Worm (Caenorhabditis elegans): ENCODE results near the gene dpff-1.
A peak's percentile ranks its signal among the peaks of the same experiment; 100 is the strongest.

Gene dpff-1

ce11 chrIII:5930659-5931058 is 24.5 kb upstream of the dpff-1 start:
- TF ChIP-seq unc-62 (GFP tag; optimal IDR thresholded peaks at IDR 0.05) (peak; percentile 27), unc-120 (tag; optimal IDR thresholded peaks at IDR 0.05; ENCODE audit: poor library complexity, severe bottlenecking) (peak; percentile 17), elt-1 (tag; optimal IDR thresholded peaks at IDR 0.05; ENCODE audit: borderline replicate concordance, insufficient read depth) (no peak), hlh-1 (tag; optimal IDR thresholded peaks at IDR 0.05) (peak; percentile 95)

- TF ChIP-seq bed-3 (GFP tag; optimal IDR thresholded peaks at IDR 0.05) = no peak
- peak; percentile 9 for TF ChIP-seq lin-13 (tag; optimal IDR thresholded peaks at IDR 0.05)
- TF ChIP-seq ceh-83 (GFP tag; optimal IDR thresholded peaks at IDR 0.05) = no peak
- TF ChIP-seq mep-1 (tag; optimal IDR thresholded peaks at IDR 0.05) = peak; percentile 4
- TF ChIP-seq sem-2 (GFP tag; optimal IDR thresholded peaks at IDR 0.05) = no peak
- peak; percentile 1 for TF ChIP-seq pha-4 (tag; optimal IDR thresholded peaks at IDR 0.05)
- peak; percentile 72 for TF ChIP-seq ces-1 (GFP tag; optimal IDR thresholded peaks at IDR 0.05)
Observed at ce11 chrIII:5925724-5926123, 19.6 kb upstream of the dpff-1 start, which contains the start of the genes dnc-2 and bcl-7. dnc-2 (minus strand) TSS chrIII:5925756. bcl-7 (plus strand) TSS chrIII:5926086.

- TF ChIP-seq snpc-4 (tag; optimal IDR thresholded peaks at IDR 0.05) (no peak), lin-32 (GFP tag; optimal IDR thresholded peaks at IDR 0.05) (no peak), nhr-2 (tag; optimal IDR thresholded peaks at IDR 0.05) (no peak), ceh-39 (tag; optimal IDR thresholded peaks at IDR 0.05) (no peak), lsy-2 (tag; optimal IDR thresholded peaks at IDR 0.05) (no peak), ces-1 (GFP tag; optimal IDR thresholded peaks at IDR 0.05) (no peak), nhr-28 (tag; optimal IDR thresholded peaks at IDR 0.05) (no peak), nhr-237 (tag; optimal IDR thresholded peaks at IDR 0.05) (no peak), nhr-76 (tag; optimal IDR thresholded peaks at IDR 0.05) (no peak), elt-1 (tag; optimal IDR thresholded peaks at IDR 0.05; ENCODE audit: borderline replicate concordance, insufficient read depth) (no peak), hlh-1 (tag; optimal IDR thresholded peaks at IDR 0.05) (no peak), bed-3 (GFP tag; optimal IDR thresholded peaks at IDR 0.05) (no peak), tbx-8 (GFP tag; optimal IDR thresholded peaks at IDR 0.05) (no peak), elt-3 (tag; optimal IDR thresholded peaks at IDR 0.05) (no peak), ceh-83 (GFP tag; optimal IDR thresholded peaks at IDR 0.05) (no peak), flh-1 (GFP tag; optimal IDR thresholded peaks at IDR 0.05) (no peak), sem-2 (GFP tag; optimal IDR thresholded peaks at IDR 0.05) (no peak)
Observed at ce11 chrIII:5922236-5922635, 16.1 kb upstream of the dpff-1 start.

DNA sequence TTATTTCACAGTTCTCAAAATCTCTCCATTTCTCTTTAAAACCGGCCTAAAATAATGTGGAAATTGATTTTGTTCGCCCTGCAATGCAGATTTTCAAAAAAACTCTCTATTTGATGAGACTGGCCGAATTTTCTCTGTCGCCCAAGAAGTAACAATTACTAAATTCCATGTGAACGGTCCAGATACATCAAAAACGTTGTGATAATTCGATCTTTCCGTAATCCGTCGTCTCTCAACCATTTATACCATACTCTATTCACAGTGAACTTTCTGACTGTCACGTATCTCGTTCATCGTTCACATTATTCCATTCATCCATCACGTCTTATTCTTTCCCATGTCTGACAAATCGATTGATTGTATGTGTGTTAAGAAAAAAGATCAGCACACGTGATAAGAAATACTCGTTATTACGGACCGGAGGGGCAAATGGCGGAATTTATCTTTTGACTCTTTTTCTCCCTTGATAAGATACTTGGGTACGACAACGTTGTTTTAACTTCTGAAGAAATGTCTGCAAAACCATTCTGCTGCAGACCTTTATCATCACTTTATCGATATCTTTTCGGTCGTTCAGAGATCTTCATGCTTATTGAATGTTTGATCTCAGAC is 15.0 kb upstream of the dpff-1 start:
- TF ChIP-seq nhr-28 (tag; optimal IDR thresholded peaks at IDR 0.05) (no peak), ham-2 (GFP tag; optimal IDR thresholded peaks at IDR 0.05) (no peak), sem-2 (GFP tag; optimal IDR thresholded peaks at IDR 0.05) (no peak), unc-120 (tag; optimal IDR thresholded peaks at IDR 0.05; ENCODE audit: poor library complexity, severe bottlenecking) (no peak), lin-13 (tag; optimal IDR thresholded peaks at IDR 0.05) (no peak), unc-62 (GFP tag; optimal IDR thresholded peaks at IDR 0.05) (no peak), drap-1 (GFP tag; optimal IDR thresholded peaks at IDR 0.05) (no peak), nhr-237 (tag; optimal IDR thresholded peaks at IDR 0.05) (no peak), nhr-2 (tag; optimal IDR thresholded peaks at IDR 0.05) (no peak), ceh-83 (GFP tag; optimal IDR thresholded peaks at IDR 0.05) (no peak), hlh-1 (tag; optimal IDR thresholded peaks at IDR 0.05) (no peak), ceh-39 (tag; optimal IDR thresholded peaks at IDR 0.05) (no peak), snpc-4 (tag; optimal IDR thresholded peaks at IDR 0.05) (no peak), mab-5 (tag; optimal IDR thresholded peaks at IDR 0.05) (no peak), M03D4.4 (tag; optimal IDR thresholded peaks at IDR 0.05) (no peak), lin-32 (GFP tag; optimal IDR thresholded peaks at IDR 0.05) (no peak), cnd-1 (tag; optimal IDR thresholded peaks at IDR 0.05) (no peak), zip-8 (tag; optimal IDR thresholded peaks at IDR 0.05) (no peak), ztf-11 (tag; optimal IDR thresholded peaks at IDR 0.05) (no peak), sptf-1 (tag; optimal IDR thresholded peaks at IDR 0.05) (no peak)

DNA sequence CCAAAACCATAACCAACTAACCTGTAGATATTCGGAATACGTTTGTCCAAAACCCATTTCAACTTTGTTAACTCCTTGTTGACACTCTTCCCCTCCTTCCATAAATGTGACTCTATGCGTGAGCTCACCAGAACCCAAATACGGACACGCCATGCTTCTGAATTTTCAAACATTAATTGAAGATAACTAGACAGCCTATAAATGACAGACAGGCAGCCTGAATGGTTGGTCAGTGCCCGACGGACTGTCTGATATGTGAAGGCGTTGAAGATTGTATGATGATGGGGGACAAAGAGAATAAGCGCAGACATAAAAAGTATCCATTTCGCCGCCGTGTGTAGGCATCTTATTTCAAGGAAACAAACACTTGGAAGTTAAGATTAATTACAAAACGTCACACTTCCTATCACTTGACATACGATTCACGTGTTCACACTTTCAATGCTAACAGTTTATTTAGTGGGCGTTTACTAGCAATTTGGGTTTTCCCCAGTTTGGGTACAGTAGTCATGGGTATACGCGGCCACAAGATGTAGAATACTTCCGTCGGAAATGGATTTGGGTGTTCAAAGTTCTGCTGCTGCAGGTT is 13.7 kb upstream of the dpff-1 start, which contains the start of the genes tdo-2 and C28H8.2:
TSS of gene tdo-2 (minus strand) at position 157 of the 589 bp plus-strand sequence.
TSS of gene C28H8.2 (plus strand) at position 524 of the 589 bp plus-strand sequence.
- TF ChIP-seq snpc-4 (tag; optimal IDR thresholded peaks at IDR 0.05) (no peak), tbx-8 (GFP tag; optimal IDR thresholded peaks at IDR 0.05) (no peak), bed-3 (GFP tag; optimal IDR thresholded peaks at IDR 0.05) (no peak), M03D4.4 (tag; optimal IDR thresholded peaks at IDR 0.05) (no peak), nhr-76 (tag; optimal IDR thresholded peaks at IDR 0.05) (no peak), sem-2 (GFP tag; optimal IDR thresholded peaks at IDR 0.05) (no peak), flh-1 (GFP tag; optimal IDR thresholded peaks at IDR 0.05) (no peak), nhr-237 (tag; optimal IDR thresholded peaks at IDR 0.05) (no peak), elt-3 (tag; optimal IDR thresholded peaks at IDR 0.05) (no peak), unc-120 (tag; optimal IDR thresholded peaks at IDR 0.05; ENCODE audit: poor library complexity, severe bottlenecking) (no peak), hlh-1 (tag; optimal IDR thresholded peaks at IDR 0.05) (no peak), lin-13 (tag; optimal IDR thresholded peaks at IDR 0.05) (no peak), nhr-2 (tag; optimal IDR thresholded peaks at IDR 0.05) (no peak), sptf-1 (tag; optimal IDR thresholded peaks at IDR 0.05) (no peak), lin-32 (GFP tag; optimal IDR thresholded peaks at IDR 0.05) (no peak)

All from whole organism, mixed stage, embryonic.